Worm (Caenorhabditis elegans) whole organism, young adult: ENCODE results near the gene H20E11.2.
"Not testable (repeated sequence)": the region's sequence is repeated elsewhere in the genome, so short reads cannot be mapped to it uniquely, and the experiment has no call there.

Source experiments
- Y95B8A.8 ChIP-seq: fragments of 200-800 bp; sonication (Bioruptor generic); IDR thresholded peaks from 2 replicates; pipeline ENCODE4 v1.3.6; 2022; ENCODE audit warnings: missing genetic modification reagents, missing genetic modification characterization, missing compliant biosample characterization
- ceh-91 ChIP-seq: fragments of 200-800 bp; sonication (Bioruptor generic); IDR thresholded peaks from 2 replicates; pipeline ENCODE4 v1.3.6; 2022; ENCODE audit warnings: missing genetic modification reagents, missing genetic modification characterization, missing compliant biosample characterization
- dox-1 ChIP-seq: fragments of 200-800 bp; sonication (Bioruptor generic); IDR thresholded peaks from 2 replicates; pipeline ENCODE4 v1.3.6; 2022; ENCODE audit warnings: missing genetic modification reagents, missing genetic modification characterization, missing compliant biosample characterization
- efl-1 ChIP-seq: fragments of 150-350 bp; optimal IDR thresholded peaks from 2 replicates; lab custom pipeline; 2014; ENCODE audit warnings: missing biosample characterization, missing genetic modification reagents, missing genetic modification characterization
- mcd-1 ChIP-seq: fragments of 200-800 bp; sonication (Bioruptor generic); IDR thresholded peaks from 2 replicates; pipeline ENCODE4 v1.3.6; 2022; ENCODE audit warnings: missing genetic modification reagents, missing genetic modification characterization, missing compliant biosample characterization
- rpc-1 ChIP-seq, 2 experiments: fragments of 150-350 bp in 1 of 2; sonication (generic microtip) in 1 of 2; optimal IDR thresholded peaks; 2 replicates each; lab custom pipeline; 2014 to 2018; ENCODE audit warnings: missing biosample characterization in 1 of 2, missing genetic modification characterization in 1 of 2, missing genetic modification reagents in 1 of 2, missing genotype in 1 of 2
- tbx-9 ChIP-seq: sonication (generic microtip); optimal IDR thresholded peaks from 2 replicates; lab custom pipeline; 2016; ENCODE audit warnings: borderline replicate concordance, missing genetic modification characterization, inconsistent platforms, missing compliant biosample characterization

DNA sequence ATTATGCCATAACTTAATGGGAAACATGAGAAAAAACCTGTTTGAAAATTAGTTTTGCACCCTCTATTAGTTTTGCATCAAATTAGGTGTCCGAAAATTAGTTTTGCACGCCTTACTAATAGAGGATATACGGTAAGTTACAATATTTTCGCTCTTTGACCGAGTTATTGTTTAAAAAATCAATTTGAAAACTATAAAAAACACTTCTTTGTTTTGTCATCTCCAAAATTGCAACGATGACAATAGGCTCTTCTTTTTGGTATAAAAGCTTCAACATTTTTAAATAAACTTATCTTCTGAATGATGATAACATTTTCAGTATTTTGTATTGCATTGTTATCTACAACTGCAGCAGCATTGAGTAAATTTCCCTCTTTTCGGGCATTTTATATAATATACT, at the start of gene H20E11.2:
- not testable (repeated sequence) for TF ChIP-seq efl-1 (GFP tag; lab: Kevin White, UChicago); rpc-1 (optimal IDR thresholded peaks at IDR 0.05; lab: Kevin White, UChicago); rpc-1 (tag; optimal IDR thresholded peaks at IDR 0.05; lab: Kevin White, UChicago); tbx-9 (tag; lab: Kevin White, UChicago); mcd-1 (GFP tag; lab: Robert Waterston, UW); Y95B8A.8 (GFP tag; lab: Robert Waterston, UW); ceh-91; dox-1 (GFP tag; lab: Robert Waterston, UW)
